Worm (Caenorhabditis elegans): Measurements from ENCODE around the gene metl-1.

Gene metl-1

ce11 chrII:11453025-11453424, 20.4 kb downstream of the metl-1 start, which contains the start of gene rsp-1:
Gene rsp-1 (plus strand): TSS chrII:11453362.
- TF ChIP-seq ceh-6 (GFP tag; optimal IDR thresholded peaks at IDR 0.05) (peak; percentile 36), sdc-2 (tag; optimal IDR thresholded peaks at IDR 0.05) (peak; percentile 46), dve-1 (tag; optimal IDR thresholded peaks at IDR 0.05) (peak; percentile 67), ets-4 (tag; optimal IDR thresholded peaks at IDR 0.05) (peak; percentile 18), ceh-30 (tag; optimal IDR thresholded peaks at IDR 0.05) (peak; percentile 47), tbx-2 (tag; optimal IDR thresholded peaks at IDR 0.05) (peak; percentile 77), che-1 (tag; optimal IDR thresholded peaks at IDR 0.05) (peak; percentile 6), odd-2 (tag; optimal IDR thresholded peaks at IDR 0.05) (no peak), fkh-10 (GFP tag; optimal IDR thresholded peaks at IDR 0.05) (peak; percentile 13), npax-4 (tag; optimal IDR thresholded peaks at IDR 0.05) (no peak), ref-2 (tag; optimal IDR thresholded peaks at IDR 0.05) (peak; percentile 69), C08G9.2 (tag; optimal IDR thresholded peaks at IDR 0.05) (peak; percentile 19), fkh-6 (tag; optimal IDR thresholded peaks at IDR 0.05) (peak; percentile 33), ceh-48 (tag; optimal IDR thresholded peaks at IDR 0.05) (peak; percentile 88), ceh-34 (tag; optimal IDR thresholded peaks at IDR 0.05) (peak; percentile 58), T23F11.4 (GFP tag; optimal IDR thresholded peaks at IDR 0.05) (peak; percentile 8), zip-5 (tag; optimal IDR thresholded peaks at IDR 0.05) (no peak), madf-2 (tag; optimal IDR thresholded peaks at IDR 0.05) (peak; percentile 49), pag-3 (tag; optimal IDR thresholded peaks at IDR 0.05; ENCODE audit: borderline replicate concordance) (peak; percentile 42), syd-9 (tag; optimal IDR thresholded peaks at IDR 0.05) (peak; percentile 45), pha-2 (tag; optimal IDR thresholded peaks at IDR 0.05) (peak; percentile 33), pha-4 (tag; optimal IDR thresholded peaks at IDR 0.05) (no peak), ceh-2 (tag; optimal IDR thresholded peaks at IDR 0.05) (peak; percentile 43), eyg-1 (tag; optimal IDR thresholded peaks at IDR 0.05) (no peak), lim-6 (tag; optimal IDR thresholded peaks at IDR 0.05) (peak; percentile 55), pat-9 (tag; optimal IDR thresholded peaks at IDR 0.05) (peak; percentile 49), ceh-45 (GFP tag; IDR thresholded peaks at IDR 0.05) (no peak), ceh-24 (tag; optimal IDR thresholded peaks at IDR 0.05) (no peak), K02D7.2 (tag; optimal IDR thresholded peaks at IDR 0.05) (no peak), hlh-13 (GFP tag; optimal IDR thresholded peaks at IDR 0.05) (no peak), unc-55 (GFP tag; optimal IDR thresholded peaks at IDR 0.05) (peak; percentile 34), unc-3 (GFP tag; conservative IDR thresholded peaks at IDR 0.05) (no peak), unc-3 (tag; optimal IDR thresholded peaks at IDR 0.05) (peak; percentile 66), nfya-1 (tag; optimal IDR thresholded peaks at IDR 0.05) (peak; percentile 80), ceh-31 (tag; optimal IDR thresholded peaks at IDR 0.05) (peak; percentile 78), K09A11.1 (tag; optimal IDR thresholded peaks at IDR 0.05; ENCODE audit: insufficient read depth) (peak; percentile 11), elt-2 (tag; optimal IDR thresholded peaks at IDR 0.05) (peak; percentile 51), dmd-4 (tag; optimal IDR thresholded peaks at IDR 0.05; ENCODE audit: borderline replicate concordance) (no peak), ceh-22 (tag; optimal IDR thresholded peaks at IDR 0.05) (no peak), C38D4.7 (GFP tag; optimal IDR thresholded peaks at IDR 0.05) (no peak), ceh-18 (tag; optimal IDR thresholded peaks at IDR 0.05) (peak; percentile 77), hlh-30 (tag; optimal IDR thresholded peaks at IDR 0.05; ENCODE audit: insufficient read depth) (peak; percentile 17), rnt-1 (tag; optimal IDR thresholded peaks at IDR 0.05) (peak; percentile 71), hlh-8 (tag; optimal IDR thresholded peaks at IDR 0.05) (no peak), ceh-14 (tag; optimal IDR thresholded peaks at IDR 0.05) (peak; percentile 48), sox-4 (tag; optimal IDR thresholded peaks at IDR 0.05) (peak; percentile 19), unc-42 (tag; optimal IDR thresholded peaks at IDR 0.05) (peak; percentile 81), ztf-16 (tag; optimal IDR thresholded peaks at IDR 0.05) (peak; percentile 55), F13H6.1 (tag; optimal IDR thresholded peaks at IDR 0.05) (peak; percentile 40), fax-1 (tag; optimal IDR thresholded peaks at IDR 0.05) (peak; percentile 38), unc-86 (tag; optimal IDR thresholded peaks at IDR 0.05) (peak; percentile 23), gmeb-2 (tag; optimal IDR thresholded peaks at IDR 0.05) (peak; percentile 35), Y22D7AL.16 (tag; optimal IDR thresholded peaks at IDR 0.05) (peak; percentile 37)

All from whole organism, late embryonic.